Worm (Caenorhabditis elegans): ENCODE results near the gene F54C9.7.

- TF ChIP-seq snpc-4 (tag; optimal IDR thresholded peaks at IDR 0.05) (no peak), mls-2 (tag; optimal IDR thresholded peaks at IDR 0.05) (no peak), ces-1 (GFP tag; optimal IDR thresholded peaks at IDR 0.05) (peak; percentile 73), nhr-237 (tag; optimal IDR thresholded peaks at IDR 0.05) (no peak), ceh-39 (tag; optimal IDR thresholded peaks at IDR 0.05) (no peak), nhr-28 (tag; optimal IDR thresholded peaks at IDR 0.05) (no peak), ztf-11 (tag; optimal IDR thresholded peaks at IDR 0.05) (no peak), lin-13 (tag; optimal IDR thresholded peaks at IDR 0.05) (no peak)
These were observed 22.0 kb upstream of the F54C9.7 start for ce11 chrII:8551100-8551499.
